Worm (Caenorhabditis elegans): ENCODE results near the gene mltn-6.
A peak's percentile ranks its signal among the peaks of the same experiment; 100 is the strongest.

The mltn-6 gene

ce11 chrV:333713-334112 lies 31.0 kb upstream of the mltn-6 start:
- TF ChIP-seq ceh-9 (tag; optimal IDR thresholded peaks at IDR 0.05) (no peak), jun-1 (tag; optimal IDR thresholded peaks at IDR 0.05) (peak; percentile 81), elt-2 (tag; optimal IDR thresholded peaks at IDR 0.05) (peak; percentile 98), sea-2 (GFP tag; optimal IDR thresholded peaks at IDR 0.05) (no peak), pha-4 (tag; optimal IDR thresholded peaks at IDR 0.05) (peak; percentile 33), snpc-4 (tag; optimal IDR thresholded peaks at IDR 0.05) (peak; percentile 20), fkh-2 (tag; optimal IDR thresholded peaks at IDR 0.05) (no peak), fos-1 (tag; optimal IDR thresholded peaks at IDR 0.05) (no peak), pqm-1 (tag; optimal IDR thresholded peaks at IDR 0.05) (peak; percentile 95)

ce11 chrV:336350-336749 lies 28.4 kb upstream of the mltn-6 start, which contains the start of gene dmd-8:
dmd-8 (minus strand) TSS chrV:336450.
- TF ChIP-seq nhr-237 (tag; optimal IDR thresholded peaks at IDR 0.05), result no peak
- no peak for TF ChIP-seq ama-1 (optimal IDR thresholded peaks at IDR 0.05)
- TF ChIP-seq unc-62 (GFP tag; optimal IDR thresholded peaks at IDR 0.05), result no peak
- no peak for TF ChIP-seq eor-1 (tag; optimal IDR thresholded peaks at IDR 0.05)
- no peak for TF ChIP-seq snpc-4 (tag; optimal IDR thresholded peaks at IDR 0.05)
- no peak for TF ChIP-seq ceh-9 (tag; optimal IDR thresholded peaks at IDR 0.05)
- TF ChIP-seq R02D3.7 (tag; optimal IDR thresholded peaks at IDR 0.05), result no peak
- TF ChIP-seq sea-2 (GFP tag; optimal IDR thresholded peaks at IDR 0.05), result no peak
- TF ChIP-seq zag-1 (tag; optimal IDR thresholded peaks at IDR 0.05), result no peak
- no peak for TF ChIP-seq nhr-67 (tag; optimal IDR thresholded peaks at IDR 0.05)
- no peak for TF ChIP-seq mml-1 (tag; optimal IDR thresholded peaks at IDR 0.05)

ce11 chrV:342346-342745 lies 22.4 kb upstream of the mltn-6 start:
- TF ChIP-seq ceh-82 (tag; optimal IDR thresholded peaks at IDR 0.05) (no peak), hmg-11 (tag; optimal IDR thresholded peaks at IDR 0.05) (no peak), elt-3 (tag; optimal IDR thresholded peaks at IDR 0.05) (no peak), nhr-67 (tag; optimal IDR thresholded peaks at IDR 0.05) (no peak), R02D3.7 (tag; optimal IDR thresholded peaks at IDR 0.05) (no peak), ama-1 (optimal IDR thresholded peaks at IDR 0.05) (no peak), lsy-12 (tag; optimal IDR thresholded peaks at IDR 0.05) (no peak), elt-1 (tag; optimal IDR thresholded peaks at IDR 0.05) (no peak), ZK546.5 (tag; optimal IDR thresholded peaks at IDR 0.05) (no peak), sea-2 (GFP tag; optimal IDR thresholded peaks at IDR 0.05) (no peak), fos-1 (tag; optimal IDR thresholded peaks at IDR 0.05) (no peak), zag-1 (tag; optimal IDR thresholded peaks at IDR 0.05) (no peak), ceh-16 (tag; optimal IDR thresholded peaks at IDR 0.05) (no peak), ceh-9 (tag; optimal IDR thresholded peaks at IDR 0.05) (no peak), nfya-1 (tag; optimal IDR thresholded peaks at IDR 0.05; ENCODE audit: insufficient read depth) (no peak), pha-4 (tag; optimal IDR thresholded peaks at IDR 0.05) (no peak), unc-39 (tag; optimal IDR thresholded peaks at IDR 0.05) (no peak), nhr-28 (tag; optimal IDR thresholded peaks at IDR 0.05) (no peak), nhr-11 (tag; optimal IDR thresholded peaks at IDR 0.05) (no peak), lin-15B (tag; optimal IDR thresholded peaks at IDR 0.05) (no peak)

- TF ChIP-seq snpc-4 (tag; optimal IDR thresholded peaks at IDR 0.05), result no peak
- TF ChIP-seq elt-3 (tag; optimal IDR thresholded peaks at IDR 0.05), result no peak
- TF ChIP-seq tbx-2 (tag; optimal IDR thresholded peaks at IDR 0.05), result no peak
- TF ChIP-seq ztf-4 (tag; optimal IDR thresholded peaks at IDR 0.05), result no peak
- no peak for TF ChIP-seq fkh-2 (tag; optimal IDR thresholded peaks at IDR 0.05)
- no peak for TF ChIP-seq nfya-1 (tag; optimal IDR thresholded peaks at IDR 0.05; ENCODE audit: insufficient read depth)
- TF ChIP-seq nhr-23 (tag; optimal IDR thresholded peaks at IDR 0.05), result no peak
- no peak for TF ChIP-seq nhr-28 (tag; optimal IDR thresholded peaks at IDR 0.05)
- no peak for TF ChIP-seq hmg-11 (tag; optimal IDR thresholded peaks at IDR 0.05)
- no peak for TF ChIP-seq lin-39 (tag; optimal IDR thresholded peaks at IDR 0.05)
- no peak for TF ChIP-seq nhr-12 (tag; optimal IDR thresholded peaks at IDR 0.05)
- TF ChIP-seq skn-1 (tag; optimal IDR thresholded peaks at IDR 0.05), result no peak
- TF ChIP-seq nhr-11 (tag; optimal IDR thresholded peaks at IDR 0.05), result no peak
These were observed 21.6 kb upstream of the mltn-6 start, which contains the start of gene wago-10 for ce11 chrV:343128-343527. wago-10 (plus strand) TSS chrV:343428.

ce11 chrV:343546-343945 lies 21.2 kb upstream of the mltn-6 start:
- TF ChIP-seq fkh-10 (GFP tag; optimal IDR thresholded peaks at IDR 0.05) (no peak), ztf-11 (tag; optimal IDR thresholded peaks at IDR 0.05) (no peak), nfya-1 (tag; optimal IDR thresholded peaks at IDR 0.05; ENCODE audit: insufficient read depth) (no peak), elt-1 (tag; optimal IDR thresholded peaks at IDR 0.05) (no peak)
